Worm (Caenorhabditis elegans): ENCODE data around the gene W06E11.1.

DNA sequence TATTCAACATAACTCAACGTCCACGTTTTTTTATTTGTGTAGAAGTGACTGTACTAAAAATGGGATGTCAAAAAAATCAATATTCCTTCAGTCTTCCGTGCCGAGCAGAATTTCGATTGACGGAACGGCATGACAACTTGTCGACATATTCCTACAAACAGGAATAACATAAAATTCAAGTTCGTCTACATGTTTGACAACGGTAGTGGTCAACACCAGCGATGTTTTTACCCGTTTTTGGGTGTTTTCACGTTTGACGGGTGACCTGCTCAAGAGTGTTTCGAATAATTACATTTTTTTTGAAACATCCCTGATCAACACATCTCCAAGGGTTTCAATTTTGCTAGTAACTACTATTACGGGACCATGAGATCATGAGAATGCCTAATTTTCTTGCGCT lies 50.1 kb downstream of the W06E11.1 start, which contains the start of gene W02B3.7:
- TF ChIP-seq mel-28 (tag; optimal IDR thresholded peaks at IDR 0.05; ENCODE audit: borderline replicate concordance) (no peak), snpc-1.3 (tag; optimal IDR thresholded peaks at IDR 0.05; ENCODE audit: insufficient read depth) (no peak), sptf-2 (GFP tag; optimal IDR thresholded peaks at IDR 0.05) (no peak), attf-5 (GFP tag; optimal IDR thresholded peaks at IDR 0.05) (no peak), nhr-120 (GFP tag; IDR thresholded peaks at IDR 0.05) (no peak), T26A5.8 (tag; optimal IDR thresholded peaks at IDR 0.05) (no peak), K11D2.4 (GFP tag; IDR thresholded peaks at IDR 0.05) (no peak), snpc-4 (GFP tag; optimal IDR thresholded peaks at IDR 0.05) (no peak), snpc-4 (tag; optimal IDR thresholded peaks at IDR 0.05) (no peak), F37B4.10 (GFP tag; IDR thresholded peaks at IDR 0.05) (no peak), rcor-1 (GFP tag; IDR thresholded peaks at IDR 0.05) (no peak), mcd-1 (GFP tag; IDR thresholded peaks at IDR 0.05) (no peak)

All from whole organism, young adult.